Fruit fly (Drosophila melanogaster): Measurements from ENCODE around the gene odd.

Gene odd

DNA sequence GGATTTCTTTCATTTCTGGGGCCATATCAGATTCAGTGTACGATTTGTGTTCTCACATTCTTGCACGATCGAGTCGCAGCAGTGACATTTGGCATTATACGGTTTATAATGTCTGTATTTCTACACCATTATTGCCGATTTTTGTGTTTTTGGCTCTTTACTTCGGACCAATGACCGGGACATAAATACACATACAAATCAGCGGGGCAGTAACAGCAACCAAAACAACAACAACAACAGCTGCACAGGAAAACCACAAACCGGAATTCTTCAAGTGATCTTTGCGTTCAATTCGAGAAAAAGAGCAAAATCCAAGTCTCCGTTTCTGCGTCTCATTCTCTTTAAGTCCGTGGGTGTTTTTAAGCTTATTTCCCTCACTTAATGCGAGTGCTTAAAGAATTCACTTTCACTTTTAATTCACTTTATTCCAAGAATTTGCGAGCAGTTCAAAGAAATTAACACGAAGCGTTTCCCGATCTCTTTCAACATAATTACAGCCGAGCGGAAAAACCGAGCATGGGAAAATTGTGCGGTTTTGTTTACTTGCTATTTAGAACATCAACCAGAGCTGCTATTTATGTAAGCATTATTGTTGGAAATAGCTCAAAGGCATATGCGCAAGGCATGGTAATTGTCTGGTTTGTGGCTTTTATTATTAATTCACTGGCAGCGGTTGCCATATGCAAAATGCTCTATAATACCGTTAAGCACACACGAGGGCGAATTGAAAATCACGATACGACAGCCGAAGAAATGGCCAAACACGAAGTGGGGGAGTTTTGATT is 24.9 kb upstream of the odd start:
- TF ChIP-seq Blimp-1 (GFP tag; optimal IDR thresholded peaks at IDR 0.05) (peak; percentile 91), achi (GFP tag; optimal IDR thresholded peaks at IDR 0.05) (no peak), esn (GFP tag; optimal IDR thresholded peaks at IDR 0.05) (no peak)

DNA sequence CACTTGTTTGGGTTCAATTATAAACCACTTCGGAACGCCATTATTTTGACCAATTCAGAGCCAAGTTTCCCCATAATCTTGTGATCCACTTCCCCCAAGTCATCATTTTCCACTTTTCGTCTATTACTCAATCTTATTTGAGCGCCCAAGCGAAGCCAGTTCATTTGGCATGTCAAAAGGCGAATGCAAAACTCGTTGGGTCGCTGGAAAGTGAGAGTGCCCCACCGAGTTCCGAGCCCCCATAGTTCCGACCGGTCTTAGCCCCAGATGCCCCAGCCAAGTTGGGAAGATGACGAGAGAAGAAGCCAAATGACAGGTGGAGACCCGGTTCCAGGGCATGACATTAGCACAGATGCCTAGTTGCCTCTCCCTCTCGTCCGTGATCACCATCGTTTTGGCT is 24.2 kb upstream of the odd start:
- no peak for TF ChIP-seq CG6792 (GFP tag; optimal IDR thresholded peaks at IDR 0.05)
- TF ChIP-seq Blimp-1 (GFP tag; optimal IDR thresholded peaks at IDR 0.05): peak; percentile 62
- no peak for TF ChIP-seq Hr38 (GFP tag; optimal IDR thresholded peaks at IDR 0.05)

DNA sequence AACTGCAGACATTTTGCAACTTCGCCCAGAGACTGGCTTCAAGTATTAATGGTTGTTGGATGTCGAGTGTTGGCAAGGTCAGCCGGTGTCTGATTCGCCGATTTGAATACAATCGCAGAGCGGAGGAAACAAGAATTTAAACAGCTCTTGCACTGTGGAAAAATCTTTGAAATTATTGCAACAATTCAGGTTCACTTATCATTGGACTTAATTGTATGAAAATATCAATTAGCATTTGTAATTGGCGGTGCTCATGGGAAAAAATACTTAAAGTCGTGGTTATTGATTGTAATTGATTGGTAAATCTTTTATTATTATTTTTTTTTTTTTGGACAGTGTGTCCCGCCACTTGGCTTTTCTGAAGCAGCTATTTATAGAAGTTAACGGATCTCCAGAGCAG is 22.9 kb upstream of the odd start:
- TF ChIP-seq eg (GFP tag; IDR thresholded peaks at IDR 0.05): peak; percentile 78
- TF ChIP-seq Hr39 (GFP tag; optimal IDR thresholded peaks at IDR 0.05): peak; percentile 77
- peak; percentile 84 for TF ChIP-seq net (GFP tag; optimal IDR thresholded peaks at IDR 0.05)
- TF ChIP-seq CG8632 (GFP tag; optimal IDR thresholded peaks at IDR 0.05): peak; percentile 86
- peak; percentile 35 for TF ChIP-seq CG32006 (GFP tag; optimal IDR thresholded peaks at IDR 0.05)
- no peak for TF ChIP-seq Lpt (GFP tag; optimal IDR thresholded peaks at IDR 0.05)
- TF ChIP-seq Blimp-1 (GFP tag; optimal IDR thresholded peaks at IDR 0.05): no peak
- TF ChIP-seq CG9139 (GFP tag; optimal IDR thresholded peaks at IDR 0.05): peak; percentile 83
- TF ChIP-seq Ets96B (tag; optimal IDR thresholded peaks at IDR 0.05): peak; percentile 87
- peak; percentile 26 for TF ChIP-seq Hr4 (GFP tag; optimal IDR thresholded peaks at IDR 0.05)
- peak; percentile 77 for TF ChIP-seq Sox102F (GFP tag; optimal IDR thresholded peaks at IDR 0.05)
- TF ChIP-seq CG16779 (tag; optimal IDR thresholded peaks at IDR 0.05): peak; percentile 58
- TF ChIP-seq ss (GFP tag; optimal IDR thresholded peaks at IDR 0.05): peak in 1 of 2 experiments; percentile 90
- TF ChIP-seq OdsH (GFP tag; optimal IDR thresholded peaks at IDR 0.05): peak; percentile 80
- peak; percentile 95 for TF ChIP-seq svp (GFP tag)
- TF ChIP-seq achi (GFP tag; optimal IDR thresholded peaks at IDR 0.05): peak; percentile 74
- TF ChIP-seq Sox15 (GFP tag; optimal IDR thresholded peaks at IDR 0.05): peak; percentile 77
- TF ChIP-seq CG10669 (GFP tag; optimal IDR thresholded peaks at IDR 0.05): peak; percentile 83
- peak; percentile 78 for TF ChIP-seq CG10631 (GFP tag; optimal IDR thresholded peaks at IDR 0.05)
- no peak for TF ChIP-seq Eip93F (GFP tag; optimal IDR thresholded peaks at IDR 0.05)
- peak; percentile 70 for TF ChIP-seq Met (GFP tag; optimal IDR thresholded peaks at IDR 0.05)
- TF ChIP-seq CG11902 (GFP tag; optimal IDR thresholded peaks at IDR 0.05): peak; percentile 77
- peak; percentile 23; the same call in 1 of the 3 replicates for TF ChIP-seq CG8119 (GFP tag; IDR thresholded peaks at IDR 0.05)
- peak; percentile 25 to 79 for TF ChIP-seq salr (GFP tag; optimal IDR thresholded peaks at IDR 0.05)
- peak; percentile 85 for TF ChIP-seq pdm3 (GFP tag; optimal IDR thresholded peaks at IDR 0.05)
- TF ChIP-seq Sox14 (GFP tag; optimal IDR thresholded peaks at IDR 0.05): peak; percentile 56
- peak; percentile 76 for TF ChIP-seq CG8319 (GFP tag; optimal IDR thresholded peaks at IDR 0.05)
- peak; percentile 80 for TF ChIP-seq dsx (GFP tag; optimal IDR thresholded peaks at IDR 0.05; ENCODE audit: poor library complexity, severe bottlenecking)
- peak; percentile 54 for TF ChIP-seq Ets21C (GFP tag; optimal IDR thresholded peaks at IDR 0.05)
- no peak for TF ChIP-seq Gug (GFP tag; IDR thresholded peaks at IDR 0.05)
- TF ChIP-seq dac (GFP tag; optimal IDR thresholded peaks at IDR 0.05): no peak
- peak; percentile 94 for TF ChIP-seq Eip78C (GFP tag)
- TF ChIP-seq CG6808 (GFP tag; optimal IDR thresholded peaks at IDR 0.05): peak; percentile 78
- TF ChIP-seq acj6 (GFP tag; optimal IDR thresholded peaks at IDR 0.05): peak; percentile 83
- TF ChIP-seq vri (GFP tag; optimal IDR thresholded peaks at IDR 0.05): no peak
- TF ChIP-seq CG4318 (GFP tag; optimal IDR thresholded peaks at IDR 0.05): no peak
- TF ChIP-seq CG34406 (GFP tag; optimal IDR thresholded peaks at IDR 0.05): peak; percentile 84
- peak; percentile 63 for TF ChIP-seq CG15336 (GFP tag; IDR thresholded peaks at IDR 0.05)
- peak; percentile 76 for TF ChIP-seq cyc (GFP tag; optimal IDR thresholded peaks at IDR 0.05)
- peak; percentile 87 for TF ChIP-seq CG6792 (GFP tag; optimal IDR thresholded peaks at IDR 0.05)
- no peak for TF ChIP-seq CG6276 (GFP tag; optimal IDR thresholded peaks at IDR 0.05)
- TF ChIP-seq CG11294 (GFP tag; IDR thresholded peaks at IDR 0.05): peak; percentile 25; the same call in 1 of the 2 replicates
- TF ChIP-seq CG1621 (tag; optimal IDR thresholded peaks at IDR 0.05): peak; percentile 82
- no peak for TF ChIP-seq CG6854 (GFP tag; optimal IDR thresholded peaks at IDR 0.05)
